Fruit fly (Drosophila melanogaster): ENCODE measurements around the gene CG44574.

DNA sequence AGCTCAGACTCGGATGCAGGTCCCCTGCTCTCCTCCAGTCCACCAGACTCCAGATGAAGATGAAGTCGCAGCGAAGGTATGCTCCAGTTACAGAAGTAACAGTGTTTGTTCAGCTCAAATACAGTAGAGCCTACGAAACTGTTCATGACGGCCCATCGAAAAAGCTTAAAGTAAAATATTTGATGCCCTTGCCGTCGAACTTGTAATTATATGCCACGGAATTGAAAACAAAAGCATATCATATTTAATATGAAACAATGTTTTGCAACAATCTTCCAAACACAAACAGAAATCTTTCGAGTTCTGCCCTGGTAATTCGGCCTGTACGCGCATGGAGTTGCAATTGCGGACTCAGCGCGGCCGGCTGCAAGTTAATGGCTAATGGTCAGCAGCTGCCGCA lies 2.4 kb upstream of the CG44574 start:
- TF ChIP-seq psq (optimal IDR thresholded peaks at IDR 0.05) (no peak), Myc (optimal IDR thresholded peaks at IDR 0.05) (no peak), h (optimal IDR thresholded peaks at IDR 0.05) (no peak), Sin3A (optimal IDR thresholded peaks at IDR 0.05) (no peak)

Measured in Kc167 (cell line).